Fruit fly (Drosophila melanogaster) whole organism, embryonic: ENCODE results near the gene eIF4E5.

ENCODE experiments used
- Ada2b ChIP-seq: fragments of 200-800 bp; sonication (Bioruptor generic); IDR thresholded peaks from 2 replicates; pipeline ENCODE4 v1.3.6; 2022; ENCODE audit warnings: missing biosample characterization, missing genetic modification characterization
- Adf1 ChIP-seq: fragments of 200-800 bp; sonication (Bioruptor generic); IDR thresholded peaks from 2 replicates; pipeline ENCODE4 v1.3.6; 2022; ENCODE audit warnings: missing biosample characterization, missing genetic modification characterization
- Atf6 ChIP-seq: fragments of 200-800 bp; sonication (Bioruptor generic); IDR thresholded peaks from 2 replicates; pipeline ENCODE4 v1.3.6; 2022; ENCODE audit warnings: missing biosample characterization, missing genetic modification characterization
- Bdp1 ChIP-seq: fragments of 200-800 bp; sonication (Bioruptor generic); optimal IDR thresholded peaks from 3 replicates; lab custom pipeline; 2016; ENCODE audit warnings: missing biosample characterization, missing genetic modification characterization
- CG10565 ChIP-seq: fragments of 200-800 bp; sonication (Bioruptor generic); optimal IDR thresholded peaks from 3 replicates; lab custom pipeline; 2016; ENCODE audit warnings: missing biosample characterization, mild to moderate bottlenecking, missing genetic modification characterization
- CG10654 ChIP-seq: fragments of 200-800 bp; sonication (Bioruptor generic); optimal IDR thresholded peaks from 2 replicates; lab custom pipeline; 2016; ENCODE audit warnings: missing biosample characterization, missing genetic modification characterization
- CG11398 ChIP-seq: fragments of 200-800 bp; sonication (Bioruptor generic); optimal IDR thresholded peaks from 2 replicates; lab custom pipeline; 2016; ENCODE audit warnings: missing biosample characterization, missing genetic modification characterization
- CG11504 ChIP-seq: fragments of 200-800 bp; sonication (Bioruptor generic); optimal IDR thresholded peaks from 3 replicates; lab custom pipeline; 2019; ENCODE audit warnings: missing biosample characterization, mild to moderate bottlenecking, missing genetic modification characterization, moderate library complexity
- CG11696 ChIP-seq: fragments of 200-800 bp; sonication (Bioruptor generic); IDR thresholded peaks from 2 replicates; pipeline ENCODE4 v1.3.6; 2022; ENCODE audit warnings: missing biosample characterization, missing genetic modification characterization
- CG1233 ChIP-seq: fragments of 200-800 bp; sonication (Bioruptor generic); optimal IDR thresholded peaks from 4 replicates; lab custom pipeline; 2018; ENCODE audit warnings: missing biosample characterization, mild to moderate bottlenecking, missing genetic modification characterization
- CG13424 ChIP-seq: fragments of 200-800 bp; sonication (Bioruptor generic); optimal IDR thresholded peaks from 2 replicates; lab custom pipeline; 2019; ENCODE audit warnings: missing biosample characterization, mild to moderate bottlenecking, missing genetic modification characterization, moderate library complexity
- CG13894 ChIP-seq: fragments of 200-800 bp; sonication (Bioruptor generic); optimal IDR thresholded peaks from 3 replicates; lab custom pipeline; 2018; ENCODE audit warnings: missing biosample characterization, mild to moderate bottlenecking, missing genetic modification characterization, moderate library complexity
- CG18764 ChIP-seq: fragments of 200-800 bp; sonication (Bioruptor generic); optimal IDR thresholded peaks from 3 replicates; lab custom pipeline; 2016; ENCODE audit warnings: missing biosample characterization, missing genetic modification characterization
- CG2129 ChIP-seq: fragments of 200-800 bp; sonication (Bioruptor generic); IDR thresholded peaks from 2 replicates; pipeline ENCODE4 v1.3.6; 2022; ENCODE audit warnings: missing biosample characterization, missing genetic modification characterization; ENCODE audit not compliant: partially characterized antibody
- CG2199 ChIP-seq: fragments of 200-800 bp; sonication (Bioruptor generic); IDR thresholded peaks from 3 replicates; pipeline ENCODE4 v1.3.6; 2022; ENCODE audit warnings: missing biosample characterization, missing genetic modification characterization
- CG30403 ChIP-seq: fragments of 200-800 bp; sonication (Bioruptor generic); optimal IDR thresholded peaks from 3 replicates; lab custom pipeline; 2016; ENCODE audit warnings: missing biosample characterization, missing genetic modification characterization
- CG31441 ChIP-seq: fragments of 200-800 bp; sonication (Bioruptor generic); IDR thresholded peaks from 2 replicates; pipeline ENCODE4 v1.3.6; 2022; ENCODE audit warnings: missing biosample characterization, missing genetic modification characterization
- CG8765 ChIP-seq: fragments of 200-800 bp; sonication (Bioruptor generic); IDR thresholded peaks from 2 replicates; pipeline ENCODE4 v1.3.6; 2022; ENCODE audit warnings: missing biosample characterization, missing genetic modification characterization
- CG8924 ChIP-seq: fragments of 200-800 bp; optimal IDR thresholded peaks from 3 replicates; lab custom pipeline; 2019; ENCODE audit warnings: missing biosample characterization, mild to moderate bottlenecking, missing genetic modification characterization, moderate library complexity
- CG9876 ChIP-seq: fragments of 200-800 bp; sonication (Bioruptor generic); optimal IDR thresholded peaks from 2 replicates; lab custom pipeline; 2016; ENCODE audit warnings: missing biosample characterization, missing genetic modification characterization
- CTCF ChIP-seq: fragments of 200-800 bp; sonication (Bioruptor generic); optimal IDR thresholded peaks from 2 replicates; lab custom pipeline; 2017; ENCODE audit warnings: missing biosample characterization, mild to moderate bottlenecking, missing genetic modification characterization, moderate library complexity
- CoRest ChIP-seq: fragments of 200-800 bp; sonication (Bioruptor generic); optimal IDR thresholded peaks from 3 replicates; lab custom pipeline; 2018; ENCODE audit warnings: missing biosample characterization, mild to moderate bottlenecking, missing genetic modification characterization, moderate library complexity
- Dip2 ChIP-seq: fragments of 200-800 bp; sonication (Bioruptor generic); IDR thresholded peaks from 2 replicates; pipeline ENCODE4 v1.3.6; 2022; ENCODE audit warnings: missing biosample characterization, missing genetic modification characterization
- E2f2 ChIP-seq: fragments of 200-800 bp; sonication (Bioruptor generic); IDR thresholded peaks from 2 replicates; pipeline ENCODE4 v1.3.6; 2022; ENCODE audit warnings: missing biosample characterization, missing genetic modification characterization
- HLH54F ChIP-seq: fragments of 200-800 bp; sonication (Bioruptor generic); optimal IDR thresholded peaks from 3 replicates; lab custom pipeline; 2016; ENCODE audit warnings: missing biosample characterization, missing genetic modification characterization
- Nf-YB ChIP-seq: fragments of 200-800 bp; sonication (Bioruptor generic); optimal IDR thresholded peaks from 3 replicates; lab custom pipeline; 2019; ENCODE audit warnings: missing biosample characterization, mild to moderate bottlenecking, missing genetic modification characterization, moderate library complexity
- PHDP ChIP-seq: fragments of 200-800 bp; sonication (Bioruptor generic); optimal IDR thresholded peaks from 3 replicates; lab custom pipeline; 2018; ENCODE audit warnings: missing biosample characterization, mild to moderate bottlenecking, missing genetic modification characterization, moderate library complexity
- Rx ChIP-seq: fragments of 200-800 bp; sonication (Bioruptor generic); IDR thresholded peaks from 2 replicates; pipeline ENCODE4 v1.3.6; 2022; ENCODE audit warnings: missing biosample characterization, missing genetic modification characterization
- Sin3A ChIP-seq: fragments of >200 bp; optimal IDR thresholded peaks from 2 replicates; lab custom pipeline; 2018
- ash1 ChIP-seq: fragments of 200-800 bp; sonication (Bioruptor generic); optimal IDR thresholded peaks from 2 replicates; lab custom pipeline; 2018; ENCODE audit warnings: missing biosample characterization, mild to moderate bottlenecking, missing genetic modification characterization
- chinmo ChIP-seq: fragments of 200-800 bp; sonication (Bioruptor generic); IDR thresholded peaks from 4 replicates; pipeline ENCODE4 v1.3.6; 2022; ENCODE audit warnings: missing biosample characterization, missing genetic modification characterization; ENCODE audit not compliant: partially characterized antibody
- ci ChIP-seq: fragments of 200-800 bp; sonication (Bioruptor generic); IDR thresholded peaks from 3 replicates; pipeline ENCODE4 v1.3.6; 2022; ENCODE audit warnings: missing biosample characterization, missing genetic modification characterization
- eve ChIP-seq, 2 experiments: fragments of >200 bp; optimal IDR thresholded peaks; 2 replicates each; lab custom pipeline; 2017; ENCODE audit warnings: missing biosample characterization in 2 of 2, missing genetic modification characterization in 2 of 2
- ewg ChIP-seq: fragments of 200-800 bp; sonication (Bioruptor generic); optimal IDR thresholded peaks from 3 replicates; lab custom pipeline; 2017; ENCODE audit warnings: mild to moderate bottlenecking, missing biosample characterization, missing genetic modification reagents, missing genetic modification characterization
- fd102C ChIP-seq: fragments of 200-800 bp; sonication (Bioruptor generic); optimal IDR thresholded peaks from 2 replicates; lab custom pipeline; 2018; ENCODE audit warnings: missing biosample characterization, mild to moderate bottlenecking, missing genetic modification characterization, moderate library complexity
- ham ChIP-seq: fragments of 200-800 bp; sonication (Bioruptor generic); IDR thresholded peaks from 2 replicates; pipeline ENCODE4 v1.3.6; 2022; ENCODE audit warnings: missing biosample characterization, missing genetic modification characterization
- insv ChIP-seq, 2 experiments: fragments of 200-800 bp; sonication (Bioruptor generic); optimal IDR thresholded peaks; 3 replicates each; lab custom pipeline; 2016 to 2018; ENCODE audit warnings: missing biosample characterization in 2 of 2, missing genetic modification characterization in 2 of 2
- knrl ChIP-seq: fragments of 200-800 bp; sonication (Bioruptor generic); IDR thresholded peaks from 3 replicates; pipeline ENCODE4 v1.3.6; 2022; ENCODE audit warnings: missing biosample characterization, missing genetic modification characterization; ENCODE audit not compliant: partially characterized antibody
- nau ChIP-seq: fragments of 200-800 bp; sonication (Bioruptor generic); optimal IDR thresholded peaks from 3 replicates; lab custom pipeline; 2017; ENCODE audit warnings: missing biosample characterization, mild to moderate bottlenecking, missing genetic modification characterization, missing genetic modification reagents
- nerfin-2 ChIP-seq: fragments of 200-800 bp; sonication (Bioruptor generic); IDR thresholded peaks from 2 replicates; pipeline ENCODE4 v1.3.6; 2022; ENCODE audit warnings: missing biosample characterization, missing genetic modification characterization; ENCODE audit not compliant: partially characterized antibody
- ranshi ChIP-seq: fragments of 200-800 bp; sonication (Bioruptor generic); IDR thresholded peaks from 2 replicates; pipeline ENCODE4 v1.3.6; 2022; ENCODE audit warnings: missing biosample characterization, missing genetic modification characterization
- sc ChIP-seq, 3 experiments: fragments of >200 bp in 2 of 3; fragments of 200-800 bp in 1 of 3; sonication (Bioruptor generic) in 1 of 3; optimal IDR thresholded peaks; 2 replicates in 2 of 3; 3 replicates in 1 of 3; lab custom pipeline; 2017; ENCODE audit warnings: mild to moderate bottlenecking in 1 of 3, missing biosample characterization in 1 of 3, missing genetic modification characterization in 1 of 3, missing genetic modification reagents in 1 of 3
- slbo ChIP-seq: fragments of 200-800 bp; sonication (Bioruptor generic); IDR thresholded peaks from 2 replicates; pipeline ENCODE4 v1.3.6; 2022; ENCODE audit warnings: missing biosample characterization, missing genetic modification characterization
- sqz ChIP-seq: fragments of 200-800 bp; sonication (Bioruptor generic); optimal IDR thresholded peaks from 3 replicates; lab custom pipeline; 2018; ENCODE audit warnings: missing biosample characterization, mild to moderate bottlenecking, missing genetic modification characterization
- stc ChIP-seq: fragments of 200-800 bp; sonication (Bioruptor generic); IDR thresholded peaks from 2 replicates; pipeline ENCODE4 v1.3.6; 2022; ENCODE audit warnings: missing biosample characterization, missing genetic modification characterization
- stwl ChIP-seq: fragments of 200-800 bp; sonication (Bioruptor generic); optimal IDR thresholded peaks from 3 replicates; lab custom pipeline; 2018; ENCODE audit warnings: missing biosample characterization, mild to moderate bottlenecking, missing genetic modification characterization, moderate library complexity
- tgo ChIP-seq: fragments of 200-800 bp; sonication (Bioruptor generic); IDR thresholded peaks from 3 replicates; pipeline ENCODE4 v1.3.6; 2022; ENCODE audit warnings: missing biosample characterization, missing genetic modification characterization
- tio ChIP-seq: fragments of 200-800 bp; sonication (Bioruptor generic); optimal IDR thresholded peaks from 2 replicates; lab custom pipeline; 2017; ENCODE audit warnings: missing biosample characterization, missing genetic modification characterization, inconsistent platforms
- vfl ChIP-seq: fragments of 200-800 bp; sonication (Bioruptor generic); optimal IDR thresholded peaks from 2 replicates; lab custom pipeline; 2016; ENCODE audit warnings: missing biosample characterization, missing genetic modification characterization
- vvl ChIP-seq: fragments of 200-800 bp; sonication (Bioruptor generic); IDR thresholded peaks from 2 replicates; pipeline ENCODE4 v1.3.6; 2022; ENCODE audit warnings: missing biosample characterization, missing genetic modification characterization

eIF4E5 gene

DNA sequence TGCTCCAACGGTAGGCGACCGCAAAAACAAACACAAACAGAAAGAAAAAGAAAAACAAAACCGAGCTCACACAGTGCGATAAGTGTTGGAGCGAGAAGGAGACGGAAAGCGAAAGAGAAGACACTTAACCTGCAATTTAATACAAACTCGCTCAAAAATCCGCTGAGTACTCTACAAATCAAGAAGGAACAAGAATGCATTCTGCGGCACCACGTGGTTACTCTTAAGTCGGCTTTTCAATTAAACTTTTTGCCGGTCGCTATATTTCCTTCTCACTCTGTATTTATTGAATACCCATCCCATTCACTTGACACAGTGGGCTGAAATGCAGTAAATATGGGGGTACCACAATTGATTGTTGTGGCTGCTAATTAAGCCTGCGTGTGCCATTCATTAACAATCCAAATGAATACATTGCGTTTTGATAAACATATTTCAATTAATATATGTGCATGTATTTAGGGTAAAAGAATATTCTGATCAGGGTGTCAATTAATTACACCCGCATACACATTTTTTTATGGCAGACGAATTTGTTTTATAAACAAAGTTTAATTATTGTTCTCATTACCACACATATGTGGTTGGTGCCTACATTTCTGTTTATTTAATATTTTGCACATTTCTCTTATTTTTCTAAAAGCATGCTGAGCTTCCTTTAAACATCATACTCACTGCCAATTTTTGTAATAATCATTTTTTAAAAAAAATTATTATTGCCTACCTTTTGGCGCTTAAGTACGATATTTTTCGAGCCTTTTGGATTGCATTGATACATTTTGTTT, 32.2 kb upstream of the eIF4E5 start (continued):
- no peak for TF ChIP-seq nau (GFP tag; lab: Kevin White, UChicago)
- no peak for TF ChIP-seq eve (GFP tag; optimal IDR thresholded peaks at IDR 0.05; lab: Kevin White, UChicago)
- peak; percentile 15 for TF ChIP-seq CG13424 (tag; lab: Kevin White, UChicago)
- TF ChIP-seq Nf-YB (GFP tag; lab: Kevin White, UChicago) = no peak
- no peak for TF ChIP-seq CG2199 (GFP tag; lab: Robert Waterston, UW)
- no peak for TF ChIP-seq PHDP (tag; lab: Kevin White, UChicago)
- no peak for TF ChIP-seq tgo (GFP tag; lab: Robert Waterston, UW)
- TF ChIP-seq fd102C (GFP tag; lab: Kevin White, UChicago) = no peak
- TF ChIP-seq CG8924 (tag; lab: Kevin White, UChicago) = peak; percentile 20
- TF ChIP-seq CG11504 (tag; lab: Kevin White, UChicago) = peak; percentile 60
- peak; percentile 55 for TF ChIP-seq CG30403 (GFP tag; lab: Kevin White, UChicago)
- no peak for TF ChIP-seq Rx
- peak; percentile 35 for TF ChIP-seq CG1233
- no peak for TF ChIP-seq sc (optimal IDR thresholded peaks at IDR 0.05; lab: Kevin White, UChicago)
- TF ChIP-seq sc (GFP tag; optimal IDR thresholded peaks at IDR 0.05; lab: Kevin White, UChicago) = no peak
- 0 out of 2 replicates have a peak, but pooled peaks have one; percentile 3 for TF ChIP-seq E2f2
- peak; percentile 55 for TF ChIP-seq slbo (GFP tag; lab: Robert Waterston, UW)
- TF ChIP-seq CG10654 (GFP tag; lab: Kevin White, UChicago) = no peak
- TF ChIP-seq vvl (GFP tag; lab: Robert Waterston, UW) = peak; percentile 10; the same call in 1 of the 2 replicates
- peak; percentile 47; the same call in 1 of the 2 replicates for TF ChIP-seq CG31441 (GFP tag; lab: Robert Waterston, UW)
- TF ChIP-seq ranshi (GFP tag; lab: Robert Waterston, UW) = no peak
- TF ChIP-seq Adf1 (GFP tag; lab: Robert Waterston, UW) = no peak
- TF ChIP-seq CG2129 (GFP tag; lab: Robert Waterston, UW) = no peak
- TF ChIP-seq CG18764 (GFP tag; lab: Kevin White, UChicago) = no peak
- TF ChIP-seq chinmo (GFP tag; lab: Robert Waterston, UW) = peak; percentile 94; the same call in 2 of the 4 replicates
- TF ChIP-seq Atf6 = no peak
- TF ChIP-seq ewg (GFP tag; lab: Kevin White, UChicago) = no peak
- TF ChIP-seq Ada2b (GFP tag; lab: Robert Waterston, UW) = no peak
- no peak for TF ChIP-seq stc (GFP tag; lab: Robert Waterston, UW)
- no peak for TF ChIP-seq insv (GFP tag; optimal IDR thresholded peaks at IDR 0.05; lab: Kevin White, UChicago)
- TF ChIP-seq ham (GFP tag; lab: Robert Waterston, UW) = no peak
- no peak for TF ChIP-seq stwl
- no peak for TF ChIP-seq CG10565 (GFP tag; lab: Kevin White, UChicago)
- no peak for TF ChIP-seq sqz
- no peak for TF ChIP-seq CG8765 (GFP tag; lab: Robert Waterston, UW)
- no peak for TF ChIP-seq vfl (GFP tag; lab: Kevin White, UChicago)
- TF ChIP-seq nerfin-2 (GFP tag; lab: Robert Waterston, UW) = no peak; the same call in 1 of the 2 replicates
- TF ChIP-seq HLH54F (GFP tag; lab: Kevin White, UChicago) = no peak
- no peak for TF ChIP-seq Bdp1 (GFP tag; lab: Kevin White, UChicago)
- no peak for TF ChIP-seq CTCF (GFP tag; lab: Kevin White, UChicago)
- no peak for TF ChIP-seq knrl (GFP tag; lab: Robert Waterston, UW)
- TF ChIP-seq CG11696 (GFP tag; lab: Robert Waterston, UW) = no peak
- TF ChIP-seq CG9876 (GFP tag; lab: Kevin White, UChicago) = no peak
- TF ChIP-seq ash1 = no peak
- TF ChIP-seq Dip2 (GFP tag; lab: Robert Waterston, UW) = no peak
- 0 out of 3 replicates have a peak, but pooled peaks have one; percentile 4 for TF ChIP-seq ci (GFP tag; lab: Robert Waterston, UW)
- peak; percentile 56 for TF ChIP-seq CoRest (tag; lab: Kevin White, UChicago)
- no peak for TF ChIP-seq CG13894 (tag; lab: Kevin White, UChicago)
- peak; percentile 60 for TF ChIP-seq tio (GFP tag; lab: Kevin White, UChicago)
- no peak for TF ChIP-seq CG11398 (GFP tag; lab: Kevin White, UChicago)
- no peak for TF ChIP-seq Sin3A (lab: Kevin White, UChicago)
